Fruit fly (Drosophila melanogaster): Measurements from ENCODE around the gene Cpr65Ax2.
A peak's percentile ranks its signal among the peaks of the same experiment; 100 is the strongest.

Gene Cpr65Ax2

DNA sequence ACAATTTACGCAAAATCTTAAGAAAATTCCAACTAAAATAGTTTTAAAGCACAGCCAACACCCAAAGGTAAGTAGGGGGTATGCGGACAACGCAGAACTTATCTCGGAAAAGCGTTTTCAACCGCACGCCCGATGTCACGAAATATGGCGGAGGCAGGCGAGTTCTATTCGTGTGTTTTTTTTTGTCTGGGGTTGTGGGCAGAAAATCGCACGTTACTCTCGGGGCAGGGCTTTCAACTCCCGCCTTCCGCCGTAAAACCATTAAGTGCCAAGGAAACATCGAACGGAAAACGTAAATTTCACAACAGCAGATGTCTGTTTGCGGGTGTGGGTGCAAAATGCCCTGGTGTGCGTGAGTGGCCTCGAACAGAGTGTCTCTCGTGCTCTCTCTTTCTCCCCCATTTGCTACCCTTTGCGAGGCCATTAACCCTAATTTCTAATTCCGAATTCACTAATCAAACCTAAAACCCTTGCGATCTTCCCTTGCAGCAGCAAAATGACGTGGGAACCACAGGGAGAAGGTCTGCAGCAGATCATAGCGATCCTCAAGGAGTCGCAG lies 43.0 kb upstream of the Cpr65Ax2 start (continued):
- TF ChIP-seq tup (GFP tag; optimal IDR thresholded peaks at IDR 0.05), result no peak
- no peak for TF ChIP-seq wdn (GFP tag; IDR thresholded peaks at IDR 0.05)
- TF ChIP-seq CG1832 (GFP tag; optimal IDR thresholded peaks at IDR 0.05), result peak; percentile 56
- TF ChIP-seq Dll (GFP tag; IDR thresholded peaks at IDR 0.05; ENCODE audit: partially characterized antibody), result no peak
- TF ChIP-seq CG32532 (GFP tag; IDR thresholded peaks at IDR 0.05), result no peak
- peak; percentile 80 for TF ChIP-seq cg (GFP tag; optimal IDR thresholded peaks at IDR 0.05)
- TF ChIP-seq ssp (GFP tag; IDR thresholded peaks at IDR 0.05), result no peak
- TF ChIP-seq ftz-f1 (GFP tag; optimal IDR thresholded peaks at IDR 0.05), result peak; percentile 95
- no peak for TF ChIP-seq pita (GFP tag; optimal IDR thresholded peaks at IDR 0.05)
- no peak for TF ChIP-seq slp2 (GFP tag; optimal IDR thresholded peaks at IDR 0.05)
- TF ChIP-seq ttk (GFP tag; IDR thresholded peaks at IDR 0.05), result peak; percentile 66
- TF ChIP-seq CG12391 (tag; optimal IDR thresholded peaks at IDR 0.05), result no peak
- no peak for TF ChIP-seq Dbx (GFP tag; IDR thresholded peaks at IDR 0.05)
- no peak for TF ChIP-seq tll (GFP tag; optimal IDR thresholded peaks at IDR 0.05)
- no peak for TF ChIP-seq zen2 (GFP tag; IDR thresholded peaks at IDR 0.05; ENCODE audit: partially characterized antibody)
- no peak for TF ChIP-seq dati (GFP tag; IDR thresholded peaks at IDR 0.05)
- TF ChIP-seq chn (GFP tag; optimal IDR thresholded peaks at IDR 0.05), result no peak
- no peak for TF ChIP-seq CG14441 (GFP tag; IDR thresholded peaks at IDR 0.05)
- no peak for TF ChIP-seq insv (GFP tag; optimal IDR thresholded peaks at IDR 0.05)
- TF ChIP-seq bab2 (GFP tag; optimal IDR thresholded peaks at IDR 0.05), result no peak
- TF ChIP-seq CG6765 (GFP tag; optimal IDR thresholded peaks at IDR 0.05), result no peak
- peak; percentile 70 for TF ChIP-seq phol (tag; optimal IDR thresholded peaks at IDR 0.05)
- TF ChIP-seq CG11398 (GFP tag; optimal IDR thresholded peaks at IDR 0.05), result no peak
- no peak for TF ChIP-seq E2f2 (GFP tag; IDR thresholded peaks at IDR 0.05)
- TF ChIP-seq fd102C (GFP tag; optimal IDR thresholded peaks at IDR 0.05), result no peak
- TF ChIP-seq CG10209 (GFP tag; optimal IDR thresholded peaks at IDR 0.05), result no peak

DNA sequence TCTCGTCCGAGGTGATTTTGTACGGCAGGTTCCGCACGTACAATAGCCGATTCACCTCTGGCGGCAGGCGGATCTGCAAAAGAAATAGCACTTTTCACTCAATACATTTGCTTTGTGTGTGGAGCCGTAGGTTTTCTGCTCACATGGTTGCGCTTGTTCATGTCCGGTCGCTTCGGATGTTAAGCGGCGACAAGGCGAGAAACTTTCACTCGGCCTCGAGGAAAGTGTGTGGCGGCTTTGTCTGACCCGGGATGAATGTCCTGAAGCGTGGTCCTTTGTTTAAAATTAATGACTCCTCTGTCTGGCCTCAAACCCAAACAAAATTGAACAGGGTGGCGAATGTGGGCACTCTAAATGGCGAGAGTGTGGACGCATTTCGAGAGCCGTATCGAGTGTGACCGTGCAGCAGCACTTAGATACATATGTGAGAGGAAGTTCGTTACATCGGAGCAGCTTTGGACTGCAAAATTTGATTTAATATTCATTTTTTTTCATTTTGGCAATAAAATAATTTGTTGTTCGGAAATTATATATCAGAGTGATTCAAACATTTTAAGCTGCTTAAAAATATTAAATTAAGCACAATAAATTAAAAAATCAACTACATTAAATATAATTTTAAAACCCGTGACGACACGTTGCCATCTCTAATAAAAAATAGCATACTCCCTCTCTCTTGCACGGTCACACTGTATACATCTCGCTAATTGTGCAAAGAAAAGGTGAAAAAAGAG lies 42.3 kb upstream of the Cpr65Ax2 start, which contains the start of the genes Sf3b6 and Tnpo:
Gene Sf3b6 (minus strand): TSS at position 358 of the 734 bp plus-strand sequence.
Gene Tnpo (plus strand): TSS at position 659 of the 734 bp plus-strand sequence.
- peak; percentile 85 for TF ChIP-seq CG8924 (tag; optimal IDR thresholded peaks at IDR 0.05)
- 0 out of 3 replicates have a peak, but pooled peaks have one; percentile 37 for TF ChIP-seq CG2199 (GFP tag; IDR thresholded peaks at IDR 0.05)
- TF ChIP-seq cg (GFP tag; optimal IDR thresholded peaks at IDR 0.05), result no peak
- no peak for TF ChIP-seq Lpt (GFP tag; optimal IDR thresholded peaks at IDR 0.05)
- TF ChIP-seq vnd (GFP tag; IDR thresholded peaks at IDR 0.05; ENCODE audit: partially characterized antibody), result peak; percentile 55; the same call in 1 of the 3 replicates
- peak; percentile 43; the same call in 1 of the 3 replicates for TF ChIP-seq CG6791 (GFP tag; IDR thresholded peaks at IDR 0.05; ENCODE audit: partially characterized antibody)
- TF ChIP-seq Atf3 (GFP tag; optimal IDR thresholded peaks at IDR 0.05), result peak; percentile 58
- TF ChIP-seq Vsx1 (GFP tag; optimal IDR thresholded peaks at IDR 0.05), result no peak
- peak; percentile 41; the same call in 1 of the 2 replicates for TF ChIP-seq Dref (GFP tag; IDR thresholded peaks at IDR 0.05)
- peak; percentile 51; the same call in 1 of the 3 replicates for TF ChIP-seq Optix (GFP tag; IDR thresholded peaks at IDR 0.05)
- no peak; the same call in 1 of the 3 replicates for TF ChIP-seq CG17361 (GFP tag; IDR thresholded peaks at IDR 0.05)
- TF ChIP-seq gro (GFP tag; optimal IDR thresholded peaks at IDR 0.05), result no peak
- peak; percentile 63 for TF ChIP-seq CG13123 (GFP tag; optimal IDR thresholded peaks at IDR 0.05)
- peak; percentile 93 for TF ChIP-seq CoRest (tag; optimal IDR thresholded peaks at IDR 0.05)
- TF ChIP-seq B-H2 (GFP tag; optimal IDR thresholded peaks at IDR 0.05), result peak; percentile 63
- no peak for TF ChIP-seq ab (GFP tag; optimal IDR thresholded peaks at IDR 0.05)
- peak; percentile 79 for TF ChIP-seq E2f1 (GFP tag; IDR thresholded peaks at IDR 0.05)
- TF ChIP-seq CG9797 (GFP tag; optimal IDR thresholded peaks at IDR 0.05), result peak; percentile 99
- TF ChIP-seq cato (GFP tag; optimal IDR thresholded peaks at IDR 0.05; ENCODE audit: borderline replicate concordance), result peak; percentile 65
- TF ChIP-seq ewg (GFP tag; optimal IDR thresholded peaks at IDR 0.05), result no peak
- no peak for TF ChIP-seq wek (GFP tag; optimal IDR thresholded peaks at IDR 0.05)
- TF ChIP-seq ken (GFP tag; IDR thresholded peaks at IDR 0.05), result peak; percentile 85
- TF ChIP-seq CG11085 (GFP tag; IDR thresholded peaks at IDR 0.05), result peak; percentile 63
- TF ChIP-seq CG7372 (GFP tag; IDR thresholded peaks at IDR 0.05), result peak; percentile 80
